Worm (Caenorhabditis elegans) whole organism, midembryonic: ENCODE results near the gene math-8.

Source experiments
- T22C8.4 ChIP-seq: fragments of 200-800 bp; sonication (Bioruptor generic); IDR thresholded peaks from 2 replicates; pipeline ENCODE4 v1.3.6; 2022; ENCODE audit warnings: missing genetic modification characterization, missing compliant biosample characterization
- flt-1 ChIP-seq: fragments of 200-800 bp; sonication (Bioruptor generic); IDR thresholded peaks from 2 replicates; pipeline ENCODE4 v1.3.6; 2022; ENCODE audit warnings: missing genetic modification characterization, missing compliant biosample characterization
- ref-1 ChIP-seq: fragments of 200-800 bp; sonication (Bioruptor generic); conservative IDR thresholded peaks from 2 replicates; pipeline ENCODE4 v1.3.6; 2022; ENCODE audit warnings: missing genetic modification reagents, missing genetic modification characterization, missing compliant biosample characterization
- ztf-23 ChIP-seq: fragments of 200-800 bp; sonication (Bioruptor generic); IDR thresholded peaks from 2 replicates; pipeline ENCODE4 v1.3.6; 2022; ENCODE audit warnings: missing genetic modification reagents, missing genetic modification characterization, missing compliant biosample characterization
- ztf-29 ChIP-seq: fragments of 200-800 bp; sonication (Bioruptor generic); IDR thresholded peaks from 2 replicates; pipeline ENCODE4 v1.3.6; 2022; ENCODE audit warnings: missing genetic modification reagents, missing genetic modification characterization, missing compliant biosample characterization

DNA sequence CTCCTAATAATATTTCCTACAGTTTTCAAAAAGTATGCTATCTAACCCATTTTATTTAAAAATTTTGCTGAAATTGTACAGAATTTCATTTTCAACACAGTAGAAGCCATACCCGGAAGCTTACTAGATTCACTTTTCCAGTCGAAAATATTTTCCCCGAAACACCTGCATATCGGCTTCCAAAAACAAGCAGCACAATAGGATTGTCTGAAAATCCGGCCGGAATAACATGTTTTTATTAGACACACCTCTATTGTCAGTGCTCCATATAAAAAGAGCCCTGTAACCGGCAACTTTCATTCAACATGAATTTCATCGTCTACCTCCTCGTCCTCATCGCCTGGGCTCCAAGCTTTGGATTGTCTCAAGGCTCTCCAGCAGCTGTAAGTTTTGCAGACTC, 36.5 kb downstream of the math-8 start, which contains the start of gene C52E2.2:
- TF ChIP-seq ref-1 (GFP tag; lab: Robert Waterston, UW), result no peak
- no peak for TF ChIP-seq flt-1
- TF ChIP-seq ztf-23 (GFP tag; lab: Robert Waterston, UW), result no peak
- TF ChIP-seq T22C8.4, result no peak
- TF ChIP-seq ztf-29 (GFP tag; lab: Robert Waterston, UW), result no peak
